Worm (Caenorhabditis elegans): ENCODE data around the gene C54C6.5.

C54C6.5 gene

ce11 chrIII:3523363-3523762, 26.3 kb downstream of the C54C6.5 start:
- no peak for TF ChIP-seq elt-3 (tag; optimal IDR thresholded peaks at IDR 0.05)
- no peak for TF ChIP-seq ceh-83 (GFP tag; optimal IDR thresholded peaks at IDR 0.05)
- TF ChIP-seq lin-13 (tag; optimal IDR thresholded peaks at IDR 0.05) = no peak
- TF ChIP-seq pha-4 (tag; optimal IDR thresholded peaks at IDR 0.05) = no peak
- TF ChIP-seq hlh-1 (tag; optimal IDR thresholded peaks at IDR 0.05) = no peak
- TF ChIP-seq nhr-2 (tag; optimal IDR thresholded peaks at IDR 0.05) = no peak
- no peak for TF ChIP-seq unc-120 (tag; optimal IDR thresholded peaks at IDR 0.05; ENCODE audit: poor library complexity, severe bottlenecking)
- TF ChIP-seq sem-2 (GFP tag; optimal IDR thresholded peaks at IDR 0.05) = no peak
- no peak for TF ChIP-seq zip-8 (tag; optimal IDR thresholded peaks at IDR 0.05)
- no peak for TF ChIP-seq tbx-8 (GFP tag; optimal IDR thresholded peaks at IDR 0.05)
- TF ChIP-seq blmp-1 (tag; optimal IDR thresholded peaks at IDR 0.05) = no peak
- no peak for TF ChIP-seq unc-39 (tag; optimal IDR thresholded peaks at IDR 0.05)
- TF ChIP-seq mls-2 (tag; optimal IDR thresholded peaks at IDR 0.05) = no peak
- no peak for TF ChIP-seq ceh-39 (tag; optimal IDR thresholded peaks at IDR 0.05)
- TF ChIP-seq M03D4.4 (tag; optimal IDR thresholded peaks at IDR 0.05) = no peak
- no peak for TF ChIP-seq drap-1 (GFP tag; optimal IDR thresholded peaks at IDR 0.05)
- no peak for TF ChIP-seq nhr-76 (tag; optimal IDR thresholded peaks at IDR 0.05)
- no peak for TF ChIP-seq elt-1 (tag; optimal IDR thresholded peaks at IDR 0.05; ENCODE audit: borderline replicate concordance, insufficient read depth)
- no peak for TF ChIP-seq ceh-43 (GFP tag; optimal IDR thresholded peaks at IDR 0.05)
- TF ChIP-seq lin-32 (GFP tag; optimal IDR thresholded peaks at IDR 0.05) = no peak

- no peak for TF ChIP-seq ceh-83 (GFP tag; optimal IDR thresholded peaks at IDR 0.05)
- TF ChIP-seq sem-2 (GFP tag; optimal IDR thresholded peaks at IDR 0.05) = no peak
- TF ChIP-seq elt-3 (tag; optimal IDR thresholded peaks at IDR 0.05) = no peak
- TF ChIP-seq hlh-1 (tag; optimal IDR thresholded peaks at IDR 0.05) = no peak
- no peak for TF ChIP-seq ceh-43 (GFP tag; optimal IDR thresholded peaks at IDR 0.05)
- no peak for TF ChIP-seq zip-8 (tag; optimal IDR thresholded peaks at IDR 0.05)
- no peak for TF ChIP-seq tbx-8 (GFP tag; optimal IDR thresholded peaks at IDR 0.05)
- no peak for TF ChIP-seq ceh-39 (tag; optimal IDR thresholded peaks at IDR 0.05)
- no peak for TF ChIP-seq elt-1 (tag; optimal IDR thresholded peaks at IDR 0.05; ENCODE audit: borderline replicate concordance, insufficient read depth)
- no peak for TF ChIP-seq flh-1 (GFP tag; optimal IDR thresholded peaks at IDR 0.05)
- TF ChIP-seq nhr-28 (tag; optimal IDR thresholded peaks at IDR 0.05) = no peak
- no peak for TF ChIP-seq nhr-12 (tag; optimal IDR thresholded peaks at IDR 0.05)
- no peak for TF ChIP-seq unc-120 (tag; optimal IDR thresholded peaks at IDR 0.05; ENCODE audit: poor library complexity, severe bottlenecking)
- no peak for TF ChIP-seq blmp-1 (tag; optimal IDR thresholded peaks at IDR 0.05)
- TF ChIP-seq lsy-2 (tag; optimal IDR thresholded peaks at IDR 0.05) = no peak
- no peak for TF ChIP-seq M03D4.4 (tag; optimal IDR thresholded peaks at IDR 0.05)
Measured at ce11 chrIII:3520417-3520816, 29.2 kb downstream of the C54C6.5 start.

DNA sequence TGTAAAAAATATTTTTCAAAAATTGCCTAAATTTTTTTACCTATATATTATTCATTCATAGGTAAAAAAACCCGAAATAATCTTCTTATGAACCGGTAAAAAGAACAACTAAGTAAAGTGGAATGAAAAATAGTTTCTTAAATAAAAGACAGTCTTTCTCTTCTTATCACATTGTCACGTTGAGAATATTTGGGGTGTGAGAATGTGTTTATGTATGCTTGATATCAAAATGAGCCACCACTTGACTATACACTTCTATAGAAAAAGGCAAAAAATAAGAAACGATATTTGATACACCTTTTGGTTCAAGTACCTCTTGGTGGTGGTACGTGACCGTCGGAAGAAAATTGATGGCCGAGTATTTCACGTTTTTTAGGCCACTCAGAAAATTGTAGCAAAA, 30.1 kb downstream of the C54C6.5 start, which contains the start of gene hmit-1.3:
TSS of gene hmit-1.3 (minus strand) at position 103 of the 400 bp plus-strand sequence.
- TF ChIP-seq lin-32 (GFP tag; optimal IDR thresholded peaks at IDR 0.05) (no peak), ceh-83 (GFP tag; optimal IDR thresholded peaks at IDR 0.05) (no peak), ceh-43 (GFP tag; optimal IDR thresholded peaks at IDR 0.05) (no peak), lin-13 (tag; optimal IDR thresholded peaks at IDR 0.05) (no peak), drap-1 (GFP tag; optimal IDR thresholded peaks at IDR 0.05) (no peak), mls-2 (tag; optimal IDR thresholded peaks at IDR 0.05) (no peak), nhr-76 (tag; optimal IDR thresholded peaks at IDR 0.05) (no peak), unc-39 (tag; optimal IDR thresholded peaks at IDR 0.05) (no peak), sptf-1 (tag; optimal IDR thresholded peaks at IDR 0.05) (no peak), M03D4.4 (tag; optimal IDR thresholded peaks at IDR 0.05) (no peak), ham-2 (GFP tag; optimal IDR thresholded peaks at IDR 0.05) (no peak), nhr-28 (tag; optimal IDR thresholded peaks at IDR 0.05) (no peak), ceh-39 (tag; optimal IDR thresholded peaks at IDR 0.05) (no peak)

ce11 chrIII:3511808-3512207, 37.8 kb downstream of the C54C6.5 start:
- TF ChIP-seq blmp-1 (tag; optimal IDR thresholded peaks at IDR 0.05) (no peak), nhr-2 (tag; optimal IDR thresholded peaks at IDR 0.05) (no peak), sptf-1 (tag; optimal IDR thresholded peaks at IDR 0.05) (no peak), ceh-39 (tag; optimal IDR thresholded peaks at IDR 0.05) (no peak), unc-62 (GFP tag; optimal IDR thresholded peaks at IDR 0.05) (no peak), flh-1 (GFP tag; optimal IDR thresholded peaks at IDR 0.05) (no peak), nhr-12 (tag; optimal IDR thresholded peaks at IDR 0.05) (no peak), ceh-83 (GFP tag; optimal IDR thresholded peaks at IDR 0.05) (no peak)

ce11 chrIII:3509908-3510307, 39.7 kb downstream of the C54C6.5 start, which contains the start of the genes M01F1.4 and mrpl-35:
TSS of gene M01F1.4 (minus strand) at chrIII:3510033.
TSS of gene mrpl-35 (plus strand) at chrIII:3510237.
- TF ChIP-seq elt-1 (tag; optimal IDR thresholded peaks at IDR 0.05; ENCODE audit: borderline replicate concordance, insufficient read depth) (no peak), nhr-237 (tag; optimal IDR thresholded peaks at IDR 0.05) (peak; percentile 21), elt-3 (tag; optimal IDR thresholded peaks at IDR 0.05) (no peak), unc-120 (tag; optimal IDR thresholded peaks at IDR 0.05; ENCODE audit: poor library complexity, severe bottlenecking) (no peak), nhr-28 (tag; optimal IDR thresholded peaks at IDR 0.05) (no peak), mab-5 (tag; optimal IDR thresholded peaks at IDR 0.05) (no peak), sptf-1 (tag; optimal IDR thresholded peaks at IDR 0.05) (no peak), lin-13 (tag; optimal IDR thresholded peaks at IDR 0.05) (no peak), ceh-83 (GFP tag; optimal IDR thresholded peaks at IDR 0.05) (no peak), snpc-4 (tag; optimal IDR thresholded peaks at IDR 0.05) (no peak), ceh-39 (tag; optimal IDR thresholded peaks at IDR 0.05) (no peak), ham-2 (GFP tag; optimal IDR thresholded peaks at IDR 0.05) (no peak), hlh-1 (tag; optimal IDR thresholded peaks at IDR 0.05) (no peak), nhr-12 (tag; optimal IDR thresholded peaks at IDR 0.05) (no peak), mls-2 (tag; optimal IDR thresholded peaks at IDR 0.05) (no peak), M03D4.4 (tag; optimal IDR thresholded peaks at IDR 0.05) (no peak), unc-62 (GFP tag; optimal IDR thresholded peaks at IDR 0.05) (no peak), mep-1 (tag; optimal IDR thresholded peaks at IDR 0.05) (peak; percentile 65), ztf-11 (tag; optimal IDR thresholded peaks at IDR 0.05) (no peak), lsy-2 (tag; optimal IDR thresholded peaks at IDR 0.05) (peak; percentile 94), ces-1 (GFP tag; optimal IDR thresholded peaks at IDR 0.05) (peak; percentile 51), sem-2 (GFP tag; optimal IDR thresholded peaks at IDR 0.05) (no peak), pha-4 (tag; optimal IDR thresholded peaks at IDR 0.05) (no peak), drap-1 (GFP tag; optimal IDR thresholded peaks at IDR 0.05) (no peak), blmp-1 (tag; optimal IDR thresholded peaks at IDR 0.05) (no peak), tbx-8 (GFP tag; optimal IDR thresholded peaks at IDR 0.05) (no peak)

Data from whole organism, mixed stage, embryonic.